Fruit fly (Drosophila melanogaster) S2 (cell line): ENCODE results near the gene Pfdn2.

ENCODE experiments used
- CG8478 ChIP-seq: fragments of >200 bp; optimal IDR thresholded peaks from 2 replicates; lab custom pipeline; 2018
- CTCF ChIP-seq, 2 experiments: fragments of >200 bp; optimal IDR thresholded peaks; 2 replicates each; lab custom pipeline; 2018

dm6 chr3L:11084557-11085231 is 10.5 kb upstream of the Pfdn2 start:
- TF ChIP-seq CTCF (optimal IDR thresholded peaks at IDR 0.05; lab: Kevin White, UChicago) (no peak), CG8478 (no peak)
